Worm (Caenorhabditis elegans): ENCODE data around the gene Y1A5A.1.

ce11 chrIII:3969133-3969532 lies 17.3 kb downstream of the Y1A5A.1 start:
- no peak for TF ChIP-seq nhr-28 (tag; optimal IDR thresholded peaks at IDR 0.05)
- no peak for TF ChIP-seq tbx-2 (tag; optimal IDR thresholded peaks at IDR 0.05)
- TF ChIP-seq unc-62 (GFP tag; optimal IDR thresholded peaks at IDR 0.05) = no peak
